Worm (Caenorhabditis elegans) whole organism, mixed stage, embryonic: Measurements from ENCODE around the gene ZK1193.2.
A peak's percentile ranks its signal among the peaks of the same experiment; 100 is the strongest.

ENCODE experiments used
- elt-3 ChIP-seq: fragments of 150-350 bp; optimal IDR thresholded peaks from 2 replicates; lab custom pipeline; 2014; ENCODE audit warnings: missing biosample characterization, missing genetic modification characterization
- flh-1 ChIP-seq: fragments of 200-800 bp; sonication (Bioruptor generic); optimal IDR thresholded peaks from 2 replicates; lab custom pipeline; 2018; ENCODE audit warnings: mild to moderate bottlenecking, missing genetic modification characterization, moderate library complexity, missing compliant biosample characterization
- lsy-2 ChIP-seq: fragments of 150-350 bp; optimal IDR thresholded peaks from 2 replicates; lab custom pipeline; 2014; ENCODE audit warnings: missing biosample characterization, missing genetic modification characterization
- mab-5 ChIP-seq: fragments of 150-350 bp; optimal IDR thresholded peaks from 2 replicates; lab custom pipeline; 2014; ENCODE audit warnings: missing biosample characterization, missing genetic modification characterization
- snpc-4 ChIP-seq: fragments of 150-350 bp; optimal IDR thresholded peaks from 2 replicates; lab custom pipeline; 2014; ENCODE audit warnings: missing biosample characterization, missing genetic modification characterization
- unc-39 ChIP-seq: fragments of 150-350 bp; optimal IDR thresholded peaks from 2 replicates; lab custom pipeline; 2014; ENCODE audit warnings: missing biosample characterization, missing genetic modification characterization
- ztf-11 ChIP-seq: fragments of 150-350 bp; optimal IDR thresholded peaks from 2 replicates; lab custom pipeline; 2014; ENCODE audit warnings: missing biosample characterization, missing genetic modification characterization

DNA sequence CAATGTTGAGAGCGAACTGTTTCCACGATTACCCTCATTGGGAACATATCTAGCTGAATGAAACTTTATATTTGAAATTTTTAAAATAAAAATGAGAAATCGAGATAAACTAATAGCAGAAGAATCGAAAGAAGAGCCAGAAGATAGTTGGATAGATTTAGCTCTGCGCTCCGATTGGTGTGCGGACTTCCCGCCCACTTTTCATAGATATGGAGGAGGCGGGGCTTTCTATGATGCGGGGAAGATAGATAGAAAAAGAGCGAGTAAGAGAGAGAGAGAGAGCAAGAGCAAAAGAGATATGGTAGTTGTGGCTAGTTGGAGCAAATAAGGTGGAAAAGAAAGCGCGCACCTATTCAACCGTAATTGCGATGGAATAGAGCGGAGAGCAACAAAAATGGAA, 8.3 kb upstream of the ZK1193.2 start, which contains the start of gene dve-1:
- TF ChIP-seq elt-3 (tag; lab: Kevin White, UChicago) (no peak), ztf-11 (no peak), flh-1 (no peak), snpc-4 (tag; lab: Kevin White, UChicago) (no peak), mab-5 (tag; lab: Kevin White, UChicago) (no peak), lsy-2 (tag; lab: Kevin White, UChicago) (peak; percentile 34), unc-39 (tag; lab: Kevin White, UChicago) (no peak)
